Worm (Caenorhabditis elegans): ENCODE data around the gene F17C11.6.
A peak's percentile ranks its signal among the peaks of the same experiment; 100 is the strongest.

The F17C11.6 gene

DNA sequence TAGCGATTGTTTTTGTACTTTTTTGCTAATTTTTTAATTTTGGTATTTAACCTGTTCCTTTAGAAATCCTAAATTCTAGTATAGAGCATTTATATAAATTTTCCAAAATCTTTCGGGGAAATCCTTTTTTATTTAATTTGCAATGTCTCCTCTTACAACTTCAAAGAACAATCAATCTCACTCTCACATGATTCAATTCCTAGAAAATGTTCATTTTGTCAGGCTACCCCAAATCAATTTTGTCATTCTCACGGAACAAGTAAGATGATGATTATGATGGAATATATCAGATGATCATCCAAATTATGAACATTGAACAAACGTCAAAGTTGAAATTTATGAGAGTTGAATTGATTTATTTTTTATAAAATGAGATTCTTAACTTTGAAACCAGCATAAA lies 17.6 kb upstream of the F17C11.6 start (continued):
- TF ChIP-seq ceh-88 (GFP tag; IDR thresholded peaks at IDR 0.05) (no peak), nhr-84 (tag; optimal IDR thresholded peaks at IDR 0.05) (no peak)

DNA sequence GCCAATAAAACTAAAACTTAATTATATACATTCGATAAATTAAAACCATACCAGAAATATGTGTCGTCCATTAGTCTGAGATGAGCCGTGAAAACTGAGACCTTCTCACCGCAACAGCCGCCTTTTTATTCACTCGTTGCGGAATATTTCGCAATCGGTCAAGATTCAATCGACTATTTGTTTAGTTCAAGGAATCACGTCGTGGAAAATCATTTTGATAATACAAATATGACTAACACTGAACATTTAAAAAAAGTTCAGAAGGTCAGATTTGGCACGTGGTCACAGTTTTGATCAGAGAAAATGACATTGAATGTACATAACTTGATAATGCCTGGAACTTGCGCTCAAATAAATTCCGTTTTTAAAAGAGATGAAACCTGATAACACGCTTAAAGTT lies 16.2 kb upstream of the F17C11.6 start, which contains the start of gene F17C11.11:
Gene F17C11.11, minus strand, starts transcription at position 79 of the 400 bp plus-strand sequence.
- TF ChIP-seq nhr-47 (tag; optimal IDR thresholded peaks at IDR 0.05) = no peak
- TF ChIP-seq ets-5 (GFP tag; IDR thresholded peaks at IDR 0.05) = no peak
- no peak for TF ChIP-seq nhr-11 (tag; optimal IDR thresholded peaks at IDR 0.05)
- TF ChIP-seq swsn-7 (tag; optimal IDR thresholded peaks at IDR 0.05) = no peak
- TF ChIP-seq mep-1 (tag; optimal IDR thresholded peaks at IDR 0.05) = peak; percentile 3
- peak; percentile 72 for TF ChIP-seq skn-1 (tag; optimal IDR thresholded peaks at IDR 0.05)
- TF ChIP-seq lsy-2 (tag; optimal IDR thresholded peaks at IDR 0.05) = peak in 1 of 2 experiments; percentile 1
- no peak for TF ChIP-seq unc-30 (tag; optimal IDR thresholded peaks at IDR 0.05)
- peak; percentile 52 for TF ChIP-seq rnt-1 (tag; optimal IDR thresholded peaks at IDR 0.05)
- TF ChIP-seq C04F5.9 (tag; optimal IDR thresholded peaks at IDR 0.05) = no peak
- TF ChIP-seq dsc-1 (tag; optimal IDR thresholded peaks at IDR 0.05) = no peak
- TF ChIP-seq elt-2 (tag; optimal IDR thresholded peaks at IDR 0.05) = peak; percentile 73
- TF ChIP-seq lin-14 (GFP tag; optimal IDR thresholded peaks at IDR 0.05) = peak; percentile 27
- no peak for TF ChIP-seq nhr-77 (tag; optimal IDR thresholded peaks at IDR 0.05)
- peak in 1 of 2 experiments; percentile 32 for TF ChIP-seq mdl-1 (tag; optimal IDR thresholded peaks at IDR 0.05)
- TF ChIP-seq efl-1 (optimal IDR thresholded peaks at IDR 0.05) = no peak
- peak; percentile 1 to 17 for TF ChIP-seq efl-1 (GFP tag; optimal IDR thresholded peaks at IDR 0.05 in 1 of 2)
- TF ChIP-seq nhr-71 (tag; optimal IDR thresholded peaks at IDR 0.05) = peak; percentile 48
- peak; percentile 88 for TF ChIP-seq zip-4 (GFP tag; optimal IDR thresholded peaks at IDR 0.05)
- TF ChIP-seq nhr-20 (tag; optimal IDR thresholded peaks at IDR 0.05) = peak; percentile 10
- peak in 1 of 3 experiments; percentile 12 for TF ChIP-seq dpl-1 (GFP tag; optimal IDR thresholded peaks at IDR 0.05)

ce11 chrV:10939990-10940570 lies 14.8 kb upstream of the F17C11.6 start:
- no peak for TF ChIP-seq egl-13 (tag; optimal IDR thresholded peaks at IDR 0.05)
- TF ChIP-seq blmp-1 (tag; optimal IDR thresholded peaks at IDR 0.05) = peak; percentile 46
- no peak for TF ChIP-seq unc-98 (GFP tag; IDR thresholded peaks at IDR 0.05)
- TF ChIP-seq ceh-63 (GFP tag; optimal IDR thresholded peaks at IDR 0.05) = no peak
- TF ChIP-seq C04F5.9 (tag; optimal IDR thresholded peaks at IDR 0.05) = no peak
- TF ChIP-seq elt-2 (tag; optimal IDR thresholded peaks at IDR 0.05) = no peak
- peak in 1 of 2 experiments; percentile 19 for TF ChIP-seq mdl-1 (tag; optimal IDR thresholded peaks at IDR 0.05)
- TF ChIP-seq nhr-71 (tag; optimal IDR thresholded peaks at IDR 0.05) = no peak
- TF ChIP-seq nhr-85 (tag) = peak; percentile 92
- TF ChIP-seq lin-15B (tag; optimal IDR thresholded peaks at IDR 0.05) = no peak
- TF ChIP-seq tbx-2 (tag; optimal IDR thresholded peaks at IDR 0.05) = no peak
- TF ChIP-seq efl-1 (optimal IDR thresholded peaks at IDR 0.05) = no peak
- TF ChIP-seq efl-1 (GFP tag; optimal IDR thresholded peaks at IDR 0.05 in 1 of 2) = peak in 1 of 2 experiments; percentile 70
- TF ChIP-seq ets-5 (GFP tag; IDR thresholded peaks at IDR 0.05) = no peak
- no peak for TF ChIP-seq unc-86 (tag; optimal IDR thresholded peaks at IDR 0.05)
- TF ChIP-seq zip-4 (GFP tag; optimal IDR thresholded peaks at IDR 0.05) = no peak
- no peak for TF ChIP-seq aly-2 (tag; optimal IDR thresholded peaks at IDR 0.05)
- TF ChIP-seq grh-1 (GFP tag; IDR thresholded peaks at IDR 0.05) = peak; percentile 46; the same call in 1 of the 2 replicates

DNA sequence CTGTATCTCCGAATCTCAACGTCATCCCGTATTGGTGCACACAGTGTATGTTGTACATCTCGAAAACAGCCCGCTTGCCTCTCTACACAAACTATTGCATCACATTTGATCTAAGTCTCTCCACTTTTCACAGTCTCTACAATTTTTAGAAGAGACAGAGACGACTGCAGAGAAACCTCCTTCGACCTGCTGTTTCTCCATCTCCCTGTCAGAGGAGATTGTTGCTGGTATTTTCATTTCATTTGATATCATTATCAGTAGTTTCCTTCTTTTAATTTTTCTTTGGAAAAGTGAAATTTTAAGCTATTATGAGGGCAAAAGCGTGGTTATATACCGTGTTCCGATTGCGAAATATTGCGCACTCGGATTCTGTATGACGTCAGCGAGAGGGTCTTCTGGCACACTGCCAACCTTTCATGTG lies 14.3 kb upstream of the F17C11.6 start:
- no peak for TF ChIP-seq unc-62 (GFP tag; optimal IDR thresholded peaks at IDR 0.05)
- peak; percentile 11 for TF ChIP-seq dsc-1 (tag; optimal IDR thresholded peaks at IDR 0.05)
- TF ChIP-seq unc-130 (tag; optimal IDR thresholded peaks at IDR 0.05) = no peak
- TF ChIP-seq nhr-11 (tag; optimal IDR thresholded peaks at IDR 0.05) = no peak
- peak; percentile 62 for TF ChIP-seq C16A3.4 (tag; optimal IDR thresholded peaks at IDR 0.05)
- no peak for TF ChIP-seq egl-13 (tag; optimal IDR thresholded peaks at IDR 0.05)
- TF ChIP-seq ces-1 (GFP tag; optimal IDR thresholded peaks at IDR 0.05) = no peak
- no peak for TF ChIP-seq ztf-11 (tag; optimal IDR thresholded peaks at IDR 0.05)
- TF ChIP-seq C34B4.2 (tag; optimal IDR thresholded peaks at IDR 0.05) = no peak
- peak; percentile 83 for TF ChIP-seq nhr-71 (tag; optimal IDR thresholded peaks at IDR 0.05)
- no peak for TF ChIP-seq mab-9 (GFP tag; IDR thresholded peaks at IDR 0.05)
- no peak for TF ChIP-seq ets-5 (GFP tag; IDR thresholded peaks at IDR 0.05)
- TF ChIP-seq ama-1 (optimal IDR thresholded peaks at IDR 0.05) = peak; percentile 23
- no peak for TF ChIP-seq C04F5.9 (tag; optimal IDR thresholded peaks at IDR 0.05)
- TF ChIP-seq fkh-10 (GFP tag; optimal IDR thresholded peaks at IDR 0.05) = peak; percentile 18
- TF ChIP-seq nhr-84 (tag; optimal IDR thresholded peaks at IDR 0.05) = no peak
- no peak for TF ChIP-seq alr-1 (tag; optimal IDR thresholded peaks at IDR 0.05; ENCODE audit: borderline replicate concordance)
- peak; percentile 64 for TF ChIP-seq hpl-2 (GFP tag; optimal IDR thresholded peaks at IDR 0.05)
- TF ChIP-seq nhr-12 (tag; optimal IDR thresholded peaks at IDR 0.05) = no peak
- no peak for TF ChIP-seq unc-30 (tag; optimal IDR thresholded peaks at IDR 0.05)
- no peak for TF ChIP-seq unc-86 (tag; optimal IDR thresholded peaks at IDR 0.05)
- peak; percentile 60 for TF ChIP-seq rnt-1 (tag; optimal IDR thresholded peaks at IDR 0.05)
- peak; percentile 41 for TF ChIP-seq swsn-7 (tag; optimal IDR thresholded peaks at IDR 0.05)
- no peak for TF ChIP-seq snpc-4 (tag; optimal IDR thresholded peaks at IDR 0.05)

Measured in whole organism, L1 larva.